Fruit fly (Drosophila melanogaster) whole organism, pupa: Measurements from ENCODE around the gene Scr.

ENCODE experiments used
- CG13204 ChIP-seq: fragments of 200-800 bp; sonication (Bioruptor generic); optimal IDR thresholded peaks from 2 replicates; lab custom pipeline; 2018; ENCODE audit warnings: missing biosample characterization, mild to moderate bottlenecking, missing genetic modification characterization, moderate library complexity
- CG14655 ChIP-seq: fragments of 200-800 bp; sonication (Bioruptor generic); optimal IDR thresholded peaks from 3 replicates; lab custom pipeline; 2017; ENCODE audit warnings: mild to moderate bottlenecking, missing biosample characterization, missing genetic modification reagents, missing genetic modification characterization
- CG15710 ChIP-seq: fragments of 200-800 bp; sonication (Bioruptor generic); optimal IDR thresholded peaks from 2 replicates; lab custom pipeline; 2018; ENCODE audit warnings: missing biosample characterization, mild to moderate bottlenecking, missing genetic modification characterization, moderate library complexity
- CG17806 ChIP-seq: fragments of 200-800 bp; sonication (Bioruptor generic); optimal IDR thresholded peaks from 2 replicates; lab custom pipeline; 2018; ENCODE audit warnings: missing biosample characterization, mild to moderate bottlenecking, missing genetic modification characterization, moderate library complexity
- CG32121 ChIP-seq: fragments of 200-800 bp; sonication (Bioruptor generic); IDR thresholded peaks from 2 replicates; pipeline ENCODE4 v1.3.6; 2022; ENCODE audit warnings: missing biosample characterization, missing genetic modification characterization
- CG34367 ChIP-seq: fragments of 200-800 bp; sonication (Bioruptor generic); optimal IDR thresholded peaks from 2 replicates; lab custom pipeline; 2018; ENCODE audit warnings: missing biosample characterization, mild to moderate bottlenecking, missing genetic modification characterization
- CG4496 ChIP-seq: fragments of 200-800 bp; sonication (Bioruptor generic); IDR thresholded peaks from 3 replicates; pipeline ENCODE4 v1.3.6; 2022; ENCODE audit warnings: missing biosample characterization, missing genetic modification characterization
- CG8159 ChIP-seq: fragments of 200-800 bp; sonication (Bioruptor generic); optimal IDR thresholded peaks from 3 replicates; lab custom pipeline; 2018; ENCODE audit warnings: missing biosample characterization, mild to moderate bottlenecking, missing genetic modification characterization, moderate library complexity
- CG8301 ChIP-seq: fragments of 200-800 bp; sonication (Bioruptor generic); optimal IDR thresholded peaks from 2 replicates; lab custom pipeline; 2018; ENCODE audit warnings: missing biosample characterization, mild to moderate bottlenecking, missing genetic modification characterization
- CG9948 ChIP-seq: fragments of 200-800 bp; sonication (Bioruptor generic); optimal IDR thresholded peaks from 2 replicates; lab custom pipeline; 2018; ENCODE audit warnings: missing biosample characterization, mild to moderate bottlenecking, missing genetic modification characterization, moderate library complexity
- D1 ChIP-seq: fragments of 200-800 bp; sonication (Bioruptor generic); optimal IDR thresholded peaks from 2 replicates; lab custom pipeline; 2018; ENCODE audit warnings: missing biosample characterization, mild to moderate bottlenecking, missing genetic modification characterization, moderate library complexity
- EcR ChIP-seq: fragments of 200-800 bp; sonication (Bioruptor generic); optimal IDR thresholded peaks from 3 replicates; lab custom pipeline; 2019; ENCODE audit warnings: missing biosample characterization, missing genetic modification characterization, mild to moderate bottlenecking, moderate library complexity, missing genetic modification reagents
- Ets98B ChIP-seq: fragments of 200-800 bp; sonication (Bioruptor generic); IDR thresholded peaks from 2 replicates; pipeline ENCODE4 v1.3.6; 2022; ENCODE audit warnings: missing biosample characterization, missing genetic modification characterization
- Pif1A ChIP-seq: fragments of 200-800 bp; sonication (Bioruptor generic); optimal IDR thresholded peaks from 3 replicates; lab custom pipeline; 2016; ENCODE audit warnings: missing biosample characterization, missing genetic modification characterization
- Pif1B ChIP-seq: fragments of 200-800 bp; sonication (Bioruptor generic); optimal IDR thresholded peaks from 3 replicates; lab custom pipeline; 2016; ENCODE audit warnings: missing biosample characterization, missing genetic modification characterization
- Snoo ChIP-seq: fragments of 200-800 bp; sonication (Bioruptor generic); optimal IDR thresholded peaks from 3 replicates; lab custom pipeline; 2017; ENCODE audit warnings: missing biosample characterization, mild to moderate bottlenecking, missing genetic modification characterization, inconsistent platforms
- fd96Ca ChIP-seq: fragments of 200-800 bp; sonication (Bioruptor generic); IDR thresholded peaks from 3 replicates; pipeline ENCODE4 v1.3.6; 2022; ENCODE audit warnings: missing biosample characterization, missing genetic modification characterization
- gl ChIP-seq: fragments of 200-800 bp; sonication (Bioruptor generic); optimal IDR thresholded peaks from 2 replicates; lab custom pipeline; 2018; ENCODE audit warnings: missing biosample characterization, mild to moderate bottlenecking, missing genetic modification characterization
- rn ChIP-seq: fragments of 200-800 bp; sonication (Bioruptor generic); IDR thresholded peaks from 2 replicates; pipeline ENCODE4 v1.3.6; 2022; ENCODE audit warnings: missing biosample characterization, missing genetic modification characterization

Scr gene

DNA sequence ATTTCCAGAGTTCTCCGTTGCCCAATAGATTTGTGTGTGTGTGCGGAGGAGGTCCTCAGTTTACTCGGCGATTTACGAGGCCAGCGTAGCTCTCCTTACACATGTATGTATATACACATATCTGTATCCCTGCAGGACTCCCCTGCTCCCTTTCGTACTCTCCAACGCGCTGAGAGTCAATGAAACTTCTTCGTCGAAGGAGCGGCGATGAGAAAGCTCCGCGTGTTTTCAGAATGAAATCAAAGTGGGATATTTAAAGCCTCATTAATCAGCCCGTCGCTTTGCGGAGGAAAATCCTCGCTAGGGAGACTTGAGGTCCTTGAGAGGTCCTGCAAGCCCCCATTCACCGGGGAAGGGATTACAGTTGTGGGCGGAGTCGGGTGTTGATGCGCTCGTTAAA is 32.6 kb downstream of the Scr start:
- TF ChIP-seq rn (GFP tag; lab: Robert Waterston, UW) (no peak), Snoo (tag; lab: Kevin White, UChicago) (no peak), EcR (no peak), Pif1A (GFP tag; lab: Kevin White, UChicago) (no peak), Pif1B (GFP tag; lab: Kevin White, UChicago) (no peak), CG13204 (GFP tag; lab: Kevin White, UChicago) (no peak), CG8159 (tag; lab: Kevin White, UChicago) (no peak), CG14655 (GFP tag; lab: Kevin White, UChicago) (no peak)
- TF ChIP-seq, all 21 proteins: peak for 0

- TF ChIP-seq CG13204 (GFP tag; lab: Kevin White, UChicago) (peak; percentile 97), D1 (no peak), CG8159 (tag; lab: Kevin White, UChicago) (peak; percentile 23), CG17806 (tag; lab: Kevin White, UChicago) (peak; percentile 1), EcR (peak; percentile 62), CG9948 (tag; lab: Kevin White, UChicago) (peak; percentile 26), CG8301 (tag; lab: Kevin White, UChicago) (no peak)
Measured at dm6 chr3R:6816272-6816980, 33.4 kb downstream of the Scr start.

DNA sequence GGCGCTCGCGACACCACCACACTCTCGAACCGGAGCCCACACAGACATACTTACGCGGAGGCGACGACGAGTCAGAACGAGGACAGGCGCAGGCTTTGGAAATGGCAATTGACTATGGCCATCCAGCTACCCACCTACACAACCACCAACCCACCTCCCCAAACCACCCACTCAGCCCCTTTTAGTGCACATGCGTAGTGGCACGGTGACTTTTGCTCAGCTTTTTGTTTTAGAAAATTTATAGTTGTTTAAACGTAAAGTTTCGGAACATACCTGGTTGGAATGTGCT is 34.1 kb downstream of the Scr start:
- TF ChIP-seq EcR, result no peak

dm6 chr3R:6814875-6815750 is 34.7 kb downstream of the Scr start:
- no peak for TF ChIP-seq D1
- peak; percentile 12 for TF ChIP-seq CG17806 (tag; lab: Kevin White, UChicago)
- TF ChIP-seq CG8159 (tag; lab: Kevin White, UChicago), result peak; percentile 29
- no peak for TF ChIP-seq CG9948 (tag; lab: Kevin White, UChicago)

DNA sequence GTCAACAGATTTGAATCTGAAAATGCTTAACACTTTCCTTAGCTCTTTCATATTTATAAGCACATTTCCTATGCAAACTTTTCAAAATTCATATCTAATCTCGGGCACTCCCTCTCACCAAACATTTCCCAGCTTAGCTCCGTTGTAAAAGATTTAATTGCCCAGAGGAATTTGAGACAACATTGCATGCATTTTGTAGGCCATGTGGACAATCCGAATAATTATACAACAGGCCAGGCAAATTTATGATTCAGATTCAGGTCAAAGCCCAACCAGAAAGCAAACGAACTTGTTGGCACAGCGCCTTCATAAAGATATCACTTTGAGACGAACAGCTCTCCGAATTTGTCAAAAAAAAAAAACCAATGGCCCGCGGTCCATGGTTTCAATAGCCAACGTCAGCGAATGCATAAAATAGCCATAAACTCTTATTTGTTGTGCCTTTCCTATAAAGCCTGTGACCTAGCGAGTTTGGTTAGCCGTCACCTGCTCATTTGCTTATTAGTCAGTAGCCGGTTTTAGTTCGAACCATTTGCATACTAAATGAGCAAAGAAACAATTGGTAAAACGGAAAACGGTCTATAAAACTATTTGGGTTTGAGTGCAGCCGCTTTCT is 35.7 kb downstream of the Scr start:
- TF ChIP-seq CG8159 (tag; lab: Kevin White, UChicago), result no peak
- TF ChIP-seq CG13204 (GFP tag; lab: Kevin White, UChicago), result no peak
- TF ChIP-seq gl (tag; lab: Kevin White, UChicago), result no peak
- TF ChIP-seq CG4496 (GFP tag; lab: Robert Waterston, UW), result no peak
- no peak for TF ChIP-seq fd96Ca (GFP tag; lab: Robert Waterston, UW)
- no peak for TF ChIP-seq Pif1B (GFP tag; lab: Kevin White, UChicago)
- TF ChIP-seq CG34367 (tag; lab: Kevin White, UChicago), result no peak
- TF ChIP-seq CG32121 (GFP tag; lab: Robert Waterston, UW), result no peak
- TF ChIP-seq CG8301 (tag; lab: Kevin White, UChicago), result no peak
- no peak for TF ChIP-seq Ets98B (GFP tag; lab: Robert Waterston, UW)
- TF ChIP-seq CG17806 (tag; lab: Kevin White, UChicago), result no peak
- no peak for TF ChIP-seq D1

dm6 chr3R:6813259-6813658 is 36.5 kb downstream of the Scr start:
- TF ChIP-seq CG8159 (tag; lab: Kevin White, UChicago) (no peak), Pif1B (GFP tag; lab: Kevin White, UChicago) (no peak), fd96Ca (GFP tag; lab: Robert Waterston, UW) (no peak), CG32121 (GFP tag; lab: Robert Waterston, UW) (no peak), CG15710 (no peak)

dm6 chr3R:6812876-6813199 is 36.9 kb downstream of the Scr start:
- TF ChIP-seq CG34367 (tag; lab: Kevin White, UChicago), result peak; percentile 14
- TF ChIP-seq CG17806 (tag; lab: Kevin White, UChicago), result no peak
- TF ChIP-seq EcR, result no peak
